Fruit fly (Drosophila melanogaster) whole organism, embryonic: ENCODE results near the gene PXo.
A peak's percentile ranks its signal among the peaks of the same experiment; 100 is the strongest.

Experiments
- Adf1 ChIP-seq: fragments of 200-800 bp; sonication (Bioruptor generic); IDR thresholded peaks from 2 replicates; pipeline ENCODE4 v1.3.6; 2022; ENCODE audit warnings: missing biosample characterization, missing genetic modification characterization
- Atf6 ChIP-seq: fragments of 200-800 bp; sonication (Bioruptor generic); IDR thresholded peaks from 2 replicates; pipeline ENCODE4 v1.3.6; 2022; ENCODE audit warnings: missing biosample characterization, missing genetic modification characterization
- Bgb ChIP-seq: fragments of 200-800 bp; sonication (Bioruptor generic); IDR thresholded peaks from 2 replicates; pipeline ENCODE4 v1.3.6; 2022; ENCODE audit warnings: missing biosample characterization, missing genetic modification characterization; ENCODE audit not compliant: partially characterized antibody
- CG11398 ChIP-seq: fragments of 200-800 bp; sonication (Bioruptor generic); optimal IDR thresholded peaks from 2 replicates; lab custom pipeline; 2016; ENCODE audit warnings: missing biosample characterization, missing genetic modification characterization
- CG14014 ChIP-seq: fragments of 200-800 bp; sonication (Bioruptor generic); IDR thresholded peaks from 2 replicates; pipeline ENCODE4 v1.3.6; 2022; ENCODE audit warnings: missing biosample characterization, missing genetic modification characterization
- CG14050 ChIP-seq: fragments of 200-800 bp; sonication (Bioruptor generic); IDR thresholded peaks from 3 replicates; pipeline ENCODE4 v1.3.6; 2022; ENCODE audit warnings: missing biosample characterization, missing genetic modification characterization
- CG16779 ChIP-seq: fragments of 200-800 bp; sonication (Bioruptor generic); IDR thresholded peaks from 2 replicates; pipeline ENCODE4 v1.3.6; 2022; ENCODE audit warnings: missing biosample characterization, missing genetic modification characterization
- CG18619 ChIP-seq: fragments of 200-800 bp; sonication (Bioruptor generic); optimal IDR thresholded peaks from 3 replicates; lab custom pipeline; 2017; ENCODE audit warnings: missing biosample characterization, mild to moderate bottlenecking, missing genetic modification characterization
- CG2889 ChIP-seq: fragments of 200-800 bp; sonication (Bioruptor generic); IDR thresholded peaks from 3 replicates; pipeline ENCODE4 v1.3.6; 2022; ENCODE audit warnings: missing biosample characterization, missing genetic modification characterization
- CG30403 ChIP-seq: fragments of 200-800 bp; sonication (Bioruptor generic); optimal IDR thresholded peaks from 3 replicates; lab custom pipeline; 2016; ENCODE audit warnings: missing biosample characterization, missing genetic modification characterization
- CG31388 ChIP-seq: fragments of 200-800 bp; sonication (Bioruptor generic); optimal IDR thresholded peaks from 2 replicates; lab custom pipeline; 2016; ENCODE audit warnings: missing biosample characterization, missing genetic modification characterization
- CG32772 ChIP-seq: fragments of 200-800 bp; sonication (Bioruptor generic); IDR thresholded peaks from 2 replicates; pipeline ENCODE4 v1.3.6; 2022; ENCODE audit warnings: missing biosample characterization, missing genetic modification characterization
- CG34376 ChIP-seq: fragments of 200-800 bp; sonication (Bioruptor generic); optimal IDR thresholded peaks from 2 replicates; lab custom pipeline; 2018; ENCODE audit warnings: missing biosample characterization, mild to moderate bottlenecking, missing genetic modification characterization
- CG3726 ChIP-seq: fragments of 200-800 bp; sonication (Bioruptor generic); IDR thresholded peaks from 3 replicates; pipeline ENCODE4, ENCODE4 v1.3.6; 2022; ENCODE audit warnings: missing biosample characterization, missing genetic modification characterization
- CG6254 ChIP-seq: fragments of 200-800 bp; sonication (Bioruptor generic); optimal IDR thresholded peaks from 3 replicates; lab custom pipeline; 2017; ENCODE audit warnings: mild to moderate bottlenecking, missing biosample characterization, missing genetic modification reagents, missing genetic modification characterization
- CG6654 ChIP-seq: fragments of 200-800 bp; sonication (Bioruptor generic); optimal IDR thresholded peaks from 2 replicates; lab custom pipeline; 2017; ENCODE audit warnings: missing biosample characterization, mild to moderate bottlenecking, missing genetic modification characterization
- CG8089 ChIP-seq: fragments of 200-800 bp; sonication (Bioruptor generic); optimal IDR thresholded peaks from 3 replicates; lab custom pipeline; 2016; ENCODE audit warnings: missing biosample characterization, missing genetic modification characterization
- Camta ChIP-seq: fragments of 200-800 bp; sonication (Bioruptor generic); optimal IDR thresholded peaks from 2 replicates; lab custom pipeline; 2016; ENCODE audit warnings: missing biosample characterization, missing genetic modification characterization
- Chrac-16 ChIP-seq: fragments of 200-800 bp; sonication (Bioruptor generic); optimal IDR thresholded peaks from 3 replicates; lab custom pipeline; 2016; ENCODE audit warnings: missing biosample characterization, missing genetic modification characterization
- Drgx ChIP-seq: fragments of 200-800 bp; sonication (Bioruptor generic); IDR thresholded peaks from 2 replicates; pipeline ENCODE4 v1.3.6; 2022; ENCODE audit warnings: missing biosample characterization, missing genetic modification characterization
- HmgZ ChIP-seq: fragments of 200-800 bp; sonication (Bioruptor generic); optimal IDR thresholded peaks from 2 replicates; lab custom pipeline; 2018; ENCODE audit warnings: missing biosample characterization, mild to moderate bottlenecking, missing genetic modification characterization
- Hmr ChIP-seq: fragments of 200-800 bp; sonication (Bioruptor generic); optimal IDR thresholded peaks from 3 replicates; lab custom pipeline; 2017; ENCODE audit warnings: mild to moderate bottlenecking, missing biosample characterization, missing genetic modification reagents, missing genetic modification characterization
- Sin3A ChIP-seq: fragments of >200 bp; optimal IDR thresholded peaks from 2 replicates; lab custom pipeline; 2018
- Spps ChIP-seq: fragments of 200-800 bp; sonication (Bioruptor generic); optimal IDR thresholded peaks from 2 replicates; lab custom pipeline; 2018; ENCODE audit warnings: missing biosample characterization, mild to moderate bottlenecking, missing genetic modification characterization
- Tbp ChIP-seq: fragments of >200 bp; optimal IDR thresholded peaks from 2 replicates; lab custom pipeline; 2018; ENCODE audit warnings: missing biosample characterization, missing genetic modification characterization
- Trl ChIP-seq, 3 experiments: fragments of >200 bp in 2 of 3; fragments of 200-800 bp in 1 of 3; sonication (Bioruptor generic) in 1 of 3; optimal IDR thresholded peaks; 2 replicates in 1 of 3; 3 replicates in 2 of 3; lab custom pipeline; 2016 to 2017; ENCODE audit warnings: missing biosample characterization in 1 of 3, missing genetic modification characterization in 1 of 3
- ab ChIP-seq: fragments of 200-800 bp; sonication (Bioruptor generic); optimal IDR thresholded peaks from 2 replicates; lab custom pipeline; 2016; ENCODE audit warnings: missing biosample characterization, missing genetic modification characterization
- bsh ChIP-seq, 2 experiments: fragments of 200-800 bp; sonication (Bioruptor generic); optimal IDR thresholded peaks; 2 replicates each; lab custom pipeline; 2017 to 2018; ENCODE audit warnings: mild to moderate bottlenecking in 2 of 2, missing biosample characterization in 2 of 2, missing genetic modification characterization in 2 of 2, moderate library complexity in 1 of 2
- chm ChIP-seq: fragments of 200-800 bp; sonication (Bioruptor generic); IDR thresholded peaks from 2 replicates; pipeline ENCODE4 v1.3.6; 2022; ENCODE audit warnings: missing biosample characterization, missing genetic modification characterization
- croc ChIP-seq: fragments of 200-800 bp; sonication (Bioruptor generic); conservative IDR thresholded peaks from 3 replicates; pipeline ENCODE4 v1.3.6; 2022; ENCODE audit warnings: missing biosample characterization, missing genetic modification characterization
- dan ChIP-seq: fragments of 200-800 bp; sonication (Bioruptor generic); IDR thresholded peaks from 2 replicates; pipeline ENCODE4 v1.3.6; 2022; ENCODE audit warnings: missing biosample characterization, missing genetic modification characterization
- dpn ChIP-seq, 2 experiments: fragments of 200-800 bp; sonication (Bioruptor generic); optimal IDR thresholded peaks; 3 replicates each; lab custom pipeline; 2016; ENCODE audit warnings: missing biosample characterization in 2 of 2, missing genetic modification characterization in 2 of 2
- esg ChIP-seq: fragments of 200-800 bp; sonication (Bioruptor generic); conservative IDR thresholded peaks from 2 replicates; pipeline ENCODE4 v1.3.6; 2022; ENCODE audit warnings: missing biosample characterization, missing genetic modification characterization
- ind ChIP-seq: fragments of 200-800 bp; sonication (Bioruptor generic); optimal IDR thresholded peaks from 3 replicates; lab custom pipeline; 2016; ENCODE audit warnings: missing biosample characterization, missing genetic modification characterization
- kay ChIP-seq: fragments of 200-800 bp; sonication (Bioruptor generic); optimal IDR thresholded peaks from 2 replicates; lab custom pipeline; 2016; ENCODE audit warnings: missing biosample characterization, missing genetic modification characterization
- lab ChIP-seq: fragments of 200-800 bp; sonication (Bioruptor generic); optimal IDR thresholded peaks from 3 replicates; lab custom pipeline; 2017; ENCODE audit warnings: missing biosample characterization, missing genetic modification characterization, mild to moderate bottlenecking, moderate library complexity, missing genetic modification reagents
- maf-S ChIP-seq: fragments of 200-800 bp; sonication (Bioruptor generic); optimal IDR thresholded peaks from 2 replicates; lab custom pipeline; 2016; ENCODE audit warnings: missing biosample characterization, missing genetic modification characterization
- mam ChIP-seq: fragments of 200-800 bp; sonication (Bioruptor generic); optimal IDR thresholded peaks from 3 replicates; lab custom pipeline; 2016; ENCODE audit warnings: missing biosample characterization, missing genetic modification characterization
- nerfin-1 ChIP-seq: fragments of 200-800 bp; sonication (Bioruptor generic); optimal IDR thresholded peaks from 3 replicates; lab custom pipeline; 2019; ENCODE audit warnings: missing biosample characterization, mild to moderate bottlenecking, missing genetic modification characterization, moderate library complexity
- nom ChIP-seq: fragments of 200-800 bp; sonication (Bioruptor generic); optimal IDR thresholded peaks from 2 replicates; lab custom pipeline; 2017; ENCODE audit warnings: missing biosample characterization, missing genetic modification characterization, mild to moderate bottlenecking, moderate library complexity, missing genetic modification reagents
- slou ChIP-seq: fragments of 200-800 bp; sonication (Bioruptor generic); optimal IDR thresholded peaks from 3 replicates; lab custom pipeline; 2016; ENCODE audit warnings: missing biosample characterization, missing genetic modification characterization
- usp ChIP-seq: fragments of >200 bp; optimal IDR thresholded peaks from 2 replicates; lab custom pipeline; 2017; ENCODE audit warnings: missing biosample characterization, missing genetic modification characterization
- vnd ChIP-seq: fragments of 200-800 bp; sonication (Bioruptor generic); IDR thresholded peaks from 3 replicates; pipeline ENCODE4 v1.3.6; 2022; ENCODE audit warnings: missing biosample characterization, missing genetic modification characterization; ENCODE audit not compliant: partially characterized antibody
- zen2 ChIP-seq: fragments of 200-800 bp; sonication (Bioruptor generic); IDR thresholded peaks from 3 replicates; pipeline ENCODE4 v1.3.6; 2022; ENCODE audit warnings: missing biosample characterization, missing genetic modification characterization; ENCODE audit not compliant: partially characterized antibody
- zfh2 ChIP-seq: fragments of 200-800 bp; sonication (Bioruptor generic); optimal IDR thresholded peaks from 2 replicates; lab custom pipeline; 2016; ENCODE audit warnings: missing biosample characterization, missing genetic modification characterization

Gene PXo

DNA sequence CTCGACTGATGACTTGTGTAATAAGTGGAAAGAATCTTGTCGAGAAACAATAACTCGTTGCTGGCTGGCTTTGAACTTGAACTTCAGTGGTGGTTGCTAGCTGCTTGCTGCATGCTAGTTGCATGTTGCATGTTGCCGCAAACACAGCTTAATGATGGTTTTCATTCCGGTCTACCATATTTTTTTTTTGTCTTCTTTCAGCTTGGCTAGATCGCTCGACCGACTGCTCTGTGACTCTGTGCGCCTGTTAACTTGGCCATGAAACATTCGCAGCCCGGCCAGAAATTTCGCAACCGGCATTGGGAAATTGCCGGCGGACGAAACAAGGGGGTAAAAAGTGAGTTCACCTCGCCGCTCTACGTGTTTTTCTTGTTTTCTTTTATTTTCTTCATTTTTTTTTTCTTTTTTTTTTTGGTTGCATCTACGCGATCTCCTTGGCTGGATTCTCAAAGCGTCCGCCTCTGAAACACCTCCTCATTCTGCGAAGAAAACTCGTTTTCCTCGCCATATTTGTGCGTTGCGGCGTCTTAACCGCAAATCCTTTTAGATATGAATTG lies 22.3 kb upstream of the PXo start:
- TF ChIP-seq CG31388 = no peak
- peak in 1 of 2 experiments; percentile 66 for TF ChIP-seq bsh (GFP tag; optimal IDR thresholded peaks at IDR 0.05; lab: Kevin White, UChicago)
- peak; percentile 89 for TF ChIP-seq nom (GFP tag; lab: Kevin White, UChicago)

DNA sequence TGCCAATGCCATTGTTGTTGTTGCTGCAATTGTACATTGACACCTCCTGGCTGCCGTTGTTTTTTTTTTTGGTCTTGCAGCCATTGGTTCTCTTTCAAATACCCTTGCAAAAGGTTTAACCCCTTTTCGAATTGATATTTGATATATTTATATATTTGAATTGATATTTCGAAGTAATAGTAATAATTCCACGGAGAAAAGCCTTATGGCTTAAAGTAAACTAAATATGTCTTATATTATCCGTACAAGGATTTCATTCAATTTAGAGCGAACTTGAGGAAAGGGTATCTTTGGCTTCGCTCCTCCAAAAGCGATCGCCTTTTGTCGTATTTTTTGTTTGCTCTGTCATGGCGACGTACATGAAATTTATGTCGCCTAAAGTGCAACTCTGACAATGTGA lies 20.4 kb upstream of the PXo start:
- TF ChIP-seq CG8089 (GFP tag; lab: Kevin White, UChicago) = no peak
- peak; percentile 32 for TF ChIP-seq Drgx (GFP tag; lab: Robert Waterston, UW)

DNA sequence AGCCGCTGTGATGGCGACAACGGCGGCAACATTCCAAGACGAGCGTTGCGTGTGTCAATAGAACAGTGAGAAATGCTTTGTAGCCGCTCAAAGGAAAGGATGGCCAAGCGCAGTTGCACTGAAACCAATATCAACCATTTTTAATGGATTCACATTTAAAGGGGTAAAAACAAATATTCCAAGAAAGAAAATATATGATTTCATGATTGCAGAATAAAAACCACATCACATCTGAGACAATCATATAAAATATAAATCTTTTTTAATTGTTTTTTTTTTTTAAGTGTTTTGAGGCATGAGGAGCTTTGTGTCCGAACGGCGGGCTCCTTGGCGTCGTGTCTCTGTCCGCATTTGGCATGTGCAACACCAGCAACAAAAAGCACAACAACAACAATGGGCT lies 20.0 kb upstream of the PXo start:
- no peak for TF ChIP-seq zen2 (GFP tag; lab: Robert Waterston, UW)
- TF ChIP-seq chm (GFP tag; lab: Robert Waterston, UW) = no peak
- peak in 1 of 2 experiments; percentile 42 for TF ChIP-seq bsh (GFP tag; optimal IDR thresholded peaks at IDR 0.05; lab: Kevin White, UChicago)
- TF ChIP-seq Atf6 (GFP tag; lab: Robert Waterston, UW) = no peak
- 0 out of 2 replicates have a peak, but pooled peaks have one; percentile 18 for TF ChIP-seq Drgx (GFP tag; lab: Robert Waterston, UW)

DNA sequence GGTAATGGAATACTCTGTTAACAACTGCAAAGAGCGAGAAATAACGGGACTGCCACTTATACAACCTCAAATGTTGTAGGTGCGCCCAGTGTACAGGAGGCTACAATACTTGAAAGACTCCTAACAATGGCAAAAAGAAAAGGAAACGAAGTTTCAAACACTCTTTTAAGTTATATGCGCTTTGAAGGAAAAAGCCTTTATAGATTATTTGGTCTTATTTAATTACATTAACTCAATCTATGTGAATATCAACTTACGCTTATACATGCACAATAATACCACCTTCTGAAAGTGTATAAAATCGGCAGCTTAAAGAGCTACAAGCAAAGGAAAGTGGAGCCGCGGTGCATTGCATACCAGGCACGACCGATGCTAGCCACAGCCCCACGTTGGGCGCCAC lies 19.3 kb upstream of the PXo start:
- no peak for TF ChIP-seq dan
- no peak for TF ChIP-seq Chrac-16
- no peak for TF ChIP-seq usp (GFP tag; lab: Kevin White, UChicago)
- no peak for TF ChIP-seq Bgb (GFP tag; lab: Robert Waterston, UW)
- TF ChIP-seq mam (GFP tag; lab: Kevin White, UChicago) = no peak
- no peak for TF ChIP-seq CG3726 (GFP tag; lab: Robert Waterston, UW)
- no peak for TF ChIP-seq zfh2 (GFP tag; lab: Kevin White, UChicago)
- TF ChIP-seq ind = no peak
- TF ChIP-seq vnd (GFP tag; lab: Robert Waterston, UW) = no peak
- TF ChIP-seq CG32772 (GFP tag; lab: Robert Waterston, UW) = no peak
- TF ChIP-seq dpn (GFP tag; optimal IDR thresholded peaks at IDR 0.05; lab: Kevin White, UChicago) = no peak
- TF ChIP-seq Hmr = no peak
- TF ChIP-seq kay = no peak
- TF ChIP-seq CG34376 (GFP tag; lab: Kevin White, UChicago) = no peak
- TF ChIP-seq CG14050 (GFP tag; lab: Robert Waterston, UW) = no peak
- no peak for TF ChIP-seq lab (GFP tag; lab: Kevin White, UChicago)
- TF ChIP-seq Adf1 (GFP tag; lab: Robert Waterston, UW) = no peak
- TF ChIP-seq Tbp = no peak
- TF ChIP-seq esg (GFP tag; lab: Robert Waterston, UW) = no peak
- no peak for TF ChIP-seq CG6254 (GFP tag; lab: Kevin White, UChicago)

DNA sequence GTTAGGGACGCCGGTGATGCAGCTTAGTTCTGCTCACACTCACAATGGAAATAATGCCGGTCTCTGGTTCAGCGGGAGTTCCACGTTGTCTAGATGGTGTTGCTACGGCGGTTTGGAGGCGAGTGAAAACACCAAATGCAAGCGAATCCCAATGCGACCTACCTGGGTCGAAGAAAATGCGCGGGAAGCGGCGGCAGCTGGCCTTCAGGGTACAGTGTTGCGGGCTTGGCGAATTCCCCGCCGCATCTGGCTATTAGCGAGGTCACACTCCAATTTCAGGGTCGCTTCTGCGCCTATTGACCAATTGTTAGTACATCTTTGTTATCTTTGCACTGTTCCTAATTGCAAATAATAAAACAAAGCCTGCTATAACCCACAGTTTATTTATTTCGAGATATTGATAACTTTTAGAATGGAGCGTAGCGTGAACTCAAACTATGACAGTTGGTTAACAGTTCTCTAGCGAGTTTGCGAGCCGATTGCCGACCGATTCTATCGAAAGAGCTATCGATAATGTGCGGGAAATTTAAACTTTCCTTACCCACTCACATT lies 11.3 kb upstream of the PXo start, which contains the start of gene Rcc1:
Gene Rcc1, minus strand, starts transcription at position 411 of the 552 bp plus-strand sequence.
- TF ChIP-seq Spps (tag; lab: Kevin White, UChicago) = no peak
- no peak for TF ChIP-seq CG30403 (GFP tag; lab: Kevin White, UChicago)
- TF ChIP-seq Sin3A = peak; percentile 98
- no peak for TF ChIP-seq CG11398
- TF ChIP-seq croc (GFP tag; lab: Robert Waterston, UW) = no peak
- no peak for TF ChIP-seq Trl (optimal IDR thresholded peaks at IDR 0.05; lab: Kevin White, UChicago)
- TF ChIP-seq Trl (GFP tag; optimal IDR thresholded peaks at IDR 0.05; lab: Kevin White, UChicago) = peak; percentile 16
- TF ChIP-seq CG6654 = no peak
- TF ChIP-seq CG14014 = no peak
- no peak for TF ChIP-seq Camta (GFP tag; lab: Kevin White, UChicago)
- TF ChIP-seq ab (GFP tag; lab: Kevin White, UChicago) = no peak
- no peak for TF ChIP-seq CG18619
- TF ChIP-seq CG2889 (GFP tag; lab: Robert Waterston, UW) = no peak
- no peak for TF ChIP-seq maf-S (GFP tag; lab: Kevin White, UChicago)
- TF ChIP-seq nerfin-1 (tag; lab: Kevin White, UChicago) = no peak
- TF ChIP-seq vnd (GFP tag; lab: Robert Waterston, UW) = peak; percentile 59
- TF ChIP-seq HmgZ (tag; lab: Kevin White, UChicago) = peak; percentile 72
- TF ChIP-seq slou = no peak
- TF ChIP-seq CG16779 (GFP tag; lab: Robert Waterston, UW) = no peak
